Worm (Caenorhabditis elegans) whole organism, young adult: ENCODE data around the gene ucr-2.1.

Experiments used
- B0019.2 ChIP-seq: fragments of 200-800 bp; sonication (Bioruptor generic); conservative IDR thresholded peaks from 2 replicates; pipeline ENCODE4 v1.3.6; 2022; ENCODE audit warnings: missing genetic modification reagents, missing genetic modification characterization, missing compliant biosample characterization
- B0336.3 ChIP-seq: fragments of 200-800 bp; sonication (Bioruptor generic); IDR thresholded peaks from 2 replicates; pipeline ENCODE4 v1.3.6; 2022; ENCODE audit warnings: missing genetic modification characterization, missing compliant biosample characterization
- C17E4.6 ChIP-seq: fragments of 200-800 bp; sonication (Bioruptor generic); IDR thresholded peaks from 2 replicates; pipeline ENCODE4 v1.3.6; 2022; ENCODE audit warnings: missing genetic modification reagents, missing genetic modification characterization, missing compliant biosample characterization
- T07F8.4 ChIP-seq: sonication (generic microtip); optimal IDR thresholded peaks from 2 replicates; lab custom pipeline; 2016; ENCODE audit warnings: mild to moderate bottlenecking, missing genetic modification characterization, moderate library complexity, missing compliant biosample characterization
- T26A5.8 ChIP-seq: sonication (generic microtip); optimal IDR thresholded peaks from 2 replicates; lab custom pipeline; 2016; ENCODE audit warnings: missing genetic modification characterization, missing compliant biosample characterization
- Y53G8AR.9 ChIP-seq: fragments of 200-800 bp; sonication (Bioruptor generic); conservative IDR thresholded peaks from 2 replicates; pipeline ENCODE4 v1.3.6; 2022; ENCODE audit warnings: missing genetic modification reagents, missing genetic modification characterization, missing compliant biosample characterization
- ZK185.1 ChIP-seq: sonication (generic microtip); optimal IDR thresholded peaks from 2 replicates; lab custom pipeline; 2016; ENCODE audit warnings: mild to moderate bottlenecking, missing genetic modification characterization, missing compliant biosample characterization; ENCODE audit not compliant: poor library complexity, severe bottlenecking
- cebp-2 ChIP-seq: fragments of 200-800 bp; sonication (Bioruptor generic); IDR thresholded peaks from 2 replicates; pipeline ENCODE4 v1.3.6; 2022; ENCODE audit warnings: missing genetic modification characterization, missing compliant biosample characterization
- ceh-58 ChIP-seq: fragments of 200-800 bp; sonication (Bioruptor generic); IDR thresholded peaks from 2 replicates; pipeline ENCODE4 v1.3.6; 2022; ENCODE audit warnings: missing genetic modification characterization, missing compliant biosample characterization
- ceh-91 ChIP-seq: fragments of 200-800 bp; sonication (Bioruptor generic); IDR thresholded peaks from 2 replicates; pipeline ENCODE4 v1.3.6; 2022; ENCODE audit warnings: missing genetic modification reagents, missing genetic modification characterization, missing compliant biosample characterization
- dox-1 ChIP-seq: fragments of 200-800 bp; sonication (Bioruptor generic); IDR thresholded peaks from 2 replicates; pipeline ENCODE4 v1.3.6; 2022; ENCODE audit warnings: missing genetic modification reagents, missing genetic modification characterization, missing compliant biosample characterization
- hlh-12 ChIP-seq: sonication (generic microtip); optimal IDR thresholded peaks from 2 replicates; lab custom pipeline; 2016; ENCODE audit warnings: missing genetic modification characterization, missing compliant biosample characterization
- hmg-1.2 ChIP-seq: fragments of 200-800 bp; sonication (Bioruptor generic); IDR thresholded peaks from 2 replicates; pipeline ENCODE4 v1.3.6; 2022; ENCODE audit warnings: missing genetic modification reagents, missing genetic modification characterization, missing compliant biosample characterization
- hrde-1 ChIP-seq: sonication (generic microtip); optimal IDR thresholded peaks from 2 replicates; lab custom pipeline; 2016; ENCODE audit warnings: missing genetic modification characterization, mild to moderate bottlenecking, missing compliant biosample characterization, moderate library complexity, missing genotype, missing genetic modification reagents, borderline replicate concordance
- let-607 ChIP-seq, 2 experiments: fragments of 200-800 bp in 1 of 2; sonication (Bioruptor generic) in 1 of 2; sonication (generic microtip) in 1 of 2; optimal IDR thresholded peaks; 2 replicates each; lab custom pipeline; 2016 to 2018; ENCODE audit warnings: mild to moderate bottlenecking in 2 of 2, missing compliant biosample characterization in 2 of 2, missing genetic modification characterization in 2 of 2, moderate library complexity in 2 of 2, missing genotype in 1 of 2
- lsl-1 ChIP-seq: fragments of 200-800 bp; sonication (Bioruptor generic); optimal IDR thresholded peaks from 2 replicates; lab custom pipeline; 2018; ENCODE audit warnings: mild to moderate bottlenecking, missing genetic modification characterization, moderate library complexity, missing compliant biosample characterization
- madf-3 ChIP-seq: fragments of 200-800 bp; sonication (Bioruptor generic); IDR thresholded peaks from 2 replicates; pipeline ENCODE4 v1.3.6; 2022; ENCODE audit warnings: missing genetic modification reagents, missing genetic modification characterization, missing compliant biosample characterization
- nfya-1 ChIP-seq: sonication (generic microtip); optimal IDR thresholded peaks from 2 replicates; lab custom pipeline; 2017; ENCODE audit warnings: antibody characterized with exemption, missing compliant biosample characterization, missing genetic modification characterization, borderline replicate concordance; ENCODE audit not compliant: insufficient read depth
- nfya-2 ChIP-seq: fragments of 200-800 bp; sonication (Bioruptor generic); IDR thresholded peaks from 2 replicates; pipeline ENCODE4 v1.3.6; 2022; ENCODE audit warnings: missing genetic modification reagents, missing genetic modification characterization, missing compliant biosample characterization
- nhr-27 ChIP-seq: fragments of 200-800 bp; sonication (Bioruptor generic); optimal IDR thresholded peaks from 2 replicates; lab custom pipeline; 2018; ENCODE audit warnings: mild to moderate bottlenecking, missing genetic modification characterization, moderate library complexity, missing compliant biosample characterization
- nhr-80 ChIP-seq: sonication (generic microtip); optimal IDR thresholded peaks from 2 replicates; lab custom pipeline; 2016; ENCODE audit warnings: missing genetic modification characterization, missing compliant biosample characterization
- nhr-90 ChIP-seq: sonication (generic microtip); optimal IDR thresholded peaks from 2 replicates; lab custom pipeline; 2016; ENCODE audit warnings: missing genotype, mild to moderate bottlenecking, missing genetic modification characterization, missing compliant biosample characterization
- pbrm-1 ChIP-seq: fragments of 200-800 bp; sonication (Bioruptor generic); IDR thresholded peaks from 2 replicates; pipeline ENCODE4 v1.3.6; 2022; ENCODE audit warnings: missing genetic modification reagents, missing genetic modification characterization, missing compliant biosample characterization
- rec-8 ChIP-seq, 2 experiments: sonication (generic microtip); optimal IDR thresholded peaks; 2 replicates each; lab custom pipeline; 2016; ENCODE audit warnings: mild to moderate bottlenecking in 2 of 2, missing genetic modification characterization in 2 of 2, missing genetic modification reagents in 2 of 2, missing genotype in 2 of 2, missing biosample characterization in 1 of 2, missing compliant biosample characterization in 1 of 2, moderate library complexity in 1 of 2
- rpc-1 ChIP-seq, 2 experiments: fragments of 150-350 bp in 1 of 2; sonication (generic microtip) in 1 of 2; optimal IDR thresholded peaks; 2 replicates each; lab custom pipeline; 2014 to 2018; ENCODE audit warnings: missing biosample characterization in 1 of 2, missing genetic modification characterization in 1 of 2, missing genetic modification reagents in 1 of 2, missing genotype in 1 of 2
- sea-2 ChIP-seq: fragments of 200-800 bp; sonication (Bioruptor generic); IDR thresholded peaks from 2 replicates; pipeline ENCODE4 v1.3.6; 2022; ENCODE audit warnings: missing genetic modification characterization, missing compliant biosample characterization
- snpc-1.1 ChIP-seq: sonication (generic microtip); optimal IDR thresholded peaks from 2 replicates; lab custom pipeline; 2017; ENCODE audit warnings: missing genetic modification characterization, mild to moderate bottlenecking, missing compliant biosample characterization, antibody characterized with exemption, moderate library complexity, missing genotype, missing genetic modification reagents; ENCODE audit not compliant: insufficient read depth
- snpc-3.4 ChIP-seq: sonication (generic microtip); optimal IDR thresholded peaks from 2 replicates; lab custom pipeline; 2017; ENCODE audit warnings: missing genetic modification characterization, mild to moderate bottlenecking, missing compliant biosample characterization, antibody characterized with exemption, moderate library complexity, missing genotype, missing genetic modification reagents
- snpc-4 ChIP-seq, 5 experiments: fragments of 150-350 bp in 1 of 5; sonication (generic microtip) in 4 of 5; optimal IDR thresholded peaks; 2 replicates each; lab custom pipeline; 2014 to 2018; ENCODE audit warnings: missing genetic modification characterization in 5 of 5, missing biosample characterization in 3 of 5, antibody characterized with exemption in 2 of 5, mild to moderate bottlenecking in 2 of 5, missing compliant biosample characterization in 2 of 5, missing genotype in 2 of 5, moderate library complexity in 2 of 5, missing genetic modification reagents in 1 of 5
- sptf-2 ChIP-seq: fragments of 200-800 bp; sonication (Bioruptor generic); optimal IDR thresholded peaks from 2 replicates; lab custom pipeline; 2018; ENCODE audit warnings: mild to moderate bottlenecking, missing genetic modification characterization, missing compliant biosample characterization

The ucr-2.1 gene

DNA sequence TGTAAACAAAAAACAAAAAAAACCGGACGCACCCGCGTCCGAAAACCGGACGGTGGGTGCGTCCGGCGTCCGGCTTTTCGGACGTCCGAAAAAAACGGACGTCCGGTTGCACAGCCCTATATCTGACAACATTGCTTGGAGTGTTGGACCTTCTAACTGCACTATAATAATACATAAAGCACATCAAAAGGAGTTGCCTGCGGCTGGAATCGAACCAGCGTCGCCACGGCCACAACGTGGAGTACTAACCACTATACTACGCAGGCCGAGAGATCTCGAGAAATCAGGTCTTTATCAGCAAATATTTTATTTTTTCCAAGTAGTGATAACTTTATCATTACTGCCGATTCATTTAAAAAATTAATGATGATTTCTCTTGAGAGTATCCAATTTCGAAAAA is 24.9 kb upstream of the ucr-2.1 start (continued):
- TF ChIP-seq hlh-12 (peak; percentile 35), snpc-3.4 (tag; lab: Kevin White, UChicago) (no peak), nfya-2 (GFP tag; lab: Robert Waterston, UW) (0 out of 2 replicates have a peak, but pooled peaks have one; percentile 47), hmg-1.2 (GFP tag; lab: Robert Waterston, UW) (peak; percentile 35), nhr-90 (peak; percentile 66), rpc-1 (optimal IDR thresholded peaks at IDR 0.05; lab: Kevin White, UChicago) (peak; percentile 70), rpc-1 (tag; optimal IDR thresholded peaks at IDR 0.05; lab: Kevin White, UChicago) (peak; percentile 81), rec-8 (tag; optimal IDR thresholded peaks at IDR 0.05; lab: Kevin White, UChicago) (peak in 1 of 2 experiments; percentile 33), pbrm-1 (GFP tag; lab: Robert Waterston, UW) (peak; percentile 83), snpc-4 (GFP tag; optimal IDR thresholded peaks at IDR 0.05; lab: Kevin White, UChicago) (no peak), snpc-4 (tag; optimal IDR thresholded peaks at IDR 0.05; lab: Kevin White, UChicago) (peak in 3 of 4 experiments; percentile 32 to 75 (median 34)), T26A5.8 (tag; lab: Kevin White, UChicago) (no peak), sptf-2 (GFP tag; lab: Kevin White, UChicago) (no peak), cebp-2 (GFP tag; lab: Robert Waterston, UW) (no peak), C17E4.6 (GFP tag; lab: Robert Waterston, UW) (no peak), ZK185.1 (tag; lab: Kevin White, UChicago) (peak; percentile 61), let-607 (tag; optimal IDR thresholded peaks at IDR 0.05; lab: Kevin White, UChicago) (no peak), T07F8.4 (tag; lab: Kevin White, UChicago) (no peak)

DNA sequence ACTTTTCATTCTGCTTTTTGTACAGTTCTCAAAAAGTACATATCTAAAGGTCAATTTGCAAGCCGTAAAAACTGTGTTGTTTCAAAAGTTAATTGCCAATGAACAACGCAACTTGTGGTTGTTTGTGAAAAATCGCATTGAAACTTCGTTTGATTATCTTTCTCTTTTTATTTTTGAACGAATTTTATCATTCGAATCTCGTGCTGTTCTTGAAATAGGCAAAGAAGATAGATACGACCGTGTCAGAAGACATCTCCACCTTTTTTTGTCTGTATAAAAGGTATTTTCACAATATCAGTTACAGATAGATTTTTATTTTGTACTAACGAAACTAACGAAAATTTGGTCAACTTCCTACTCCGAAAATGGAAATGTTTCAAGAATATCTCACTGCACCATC is 23.7 kb upstream of the ucr-2.1 start, which contains the start of gene C49F5.7:
TSS of gene C49F5.7 (plus strand) at position 301 of the 400 bp plus-strand sequence.
- TF ChIP-seq B0336.3 (no peak), lsl-1 (GFP tag; lab: Kevin White, UChicago) (no peak), B0019.2 (GFP tag; lab: Robert Waterston, UW) (no peak), rec-8 (tag; optimal IDR thresholded peaks at IDR 0.05; lab: Kevin White, UChicago) (no peak), madf-3 (GFP tag; lab: Robert Waterston, UW) (no peak), dox-1 (GFP tag; lab: Robert Waterston, UW) (no peak), snpc-1.1 (tag; lab: Kevin White, UChicago) (no peak), ceh-91 (GFP tag; lab: Robert Waterston, UW) (no peak), hrde-1 (tag; lab: Kevin White, UChicago) (no peak), sea-2 (GFP tag; lab: Robert Waterston, UW) (no peak), T26A5.8 (tag; lab: Kevin White, UChicago) (no peak), ceh-58 (GFP tag; lab: Robert Waterston, UW) (no peak), nhr-27 (no peak)
- TF ChIP-seq, all 124 proteins: peak for 0

DNA sequence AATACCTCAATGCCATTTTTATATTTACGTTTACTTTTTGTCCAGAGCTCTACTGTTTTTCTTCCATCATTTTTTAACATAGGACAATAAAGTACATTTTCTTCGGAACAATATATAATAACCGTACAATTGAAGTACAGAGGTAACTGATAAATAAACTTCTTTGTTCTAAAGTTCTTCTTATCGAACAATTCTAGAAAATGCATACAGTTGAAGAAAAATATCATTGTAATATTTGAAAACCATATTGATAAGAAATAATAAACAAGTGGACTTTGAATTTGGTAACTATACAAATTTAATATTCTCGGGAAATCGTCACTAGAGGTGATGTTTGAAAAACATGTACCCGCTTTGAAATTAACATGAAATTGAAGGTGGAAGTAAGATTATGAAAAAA is 21.6 kb upstream of the ucr-2.1 start:
- no peak for TF ChIP-seq nfya-1
- TF ChIP-seq Y53G8AR.9 (GFP tag; lab: Robert Waterston, UW) = 0 out of 2 replicates have a peak, but pooled peaks have one; percentile 3

DNA sequence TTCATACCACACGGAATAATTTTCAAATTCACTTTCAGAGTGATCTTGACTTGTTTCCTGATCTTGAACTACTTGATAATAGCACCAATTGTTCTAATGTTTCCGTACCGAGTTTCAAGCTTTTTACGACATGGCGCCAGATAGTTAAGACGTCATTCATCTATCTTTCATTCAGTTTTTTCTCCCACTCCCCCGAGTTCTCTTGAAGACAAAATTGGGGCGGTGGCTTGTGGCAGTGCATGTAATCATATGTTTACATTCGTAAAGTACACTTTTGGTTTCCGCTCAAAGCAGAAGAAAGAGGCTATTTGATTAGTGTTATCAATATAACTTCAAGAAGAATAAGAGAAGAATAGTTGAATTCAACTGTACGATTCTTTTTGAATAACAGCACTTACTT is 18.7 kb upstream of the ucr-2.1 start:
- TF ChIP-seq snpc-3.4 (tag; lab: Kevin White, UChicago) = no peak
- peak; percentile 68 for TF ChIP-seq nhr-80 (tag; lab: Kevin White, UChicago)
